Worm (Caenorhabditis elegans) whole organism, L4 larva: Measurements from ENCODE around the gene F41F3.1.

Experiments used
- R02D3.7 ChIP-seq: fragments of 150-350 bp; sonication (generic microtip); optimal IDR thresholded peaks from 3 replicates; lab custom pipeline; 2014; ENCODE audit warnings: missing biosample characterization, missing genetic modification characterization
- Y5F2A.4 ChIP-seq: fragments of 200-800 bp; sonication (Bioruptor generic); optimal IDR thresholded peaks from 2 replicates; lab custom pipeline; 2018; ENCODE audit warnings: mild to moderate bottlenecking, missing genetic modification characterization, missing compliant biosample characterization
- aly-2 ChIP-seq: sonication (generic microtip); optimal IDR thresholded peaks from 2 replicates; lab custom pipeline; 2018; ENCODE audit warnings: missing biosample characterization, missing genetic modification characterization
- fos-1 ChIP-seq: fragments of 150-350 bp; optimal IDR thresholded peaks from 2 replicates; lab custom pipeline; 2014; ENCODE audit warnings: missing biosample characterization, missing genetic modification characterization
- hif-1 ChIP-seq, 2 experiments: sonication (generic microtip); optimal IDR thresholded peaks; 2 replicates each; lab custom pipeline; 2016 to 2017; ENCODE audit warnings: missing compliant biosample characterization in 2 of 2, missing genetic modification characterization in 2 of 2, missing genetic modification reagents in 2 of 2, missing genotype in 2 of 2, mild to moderate bottlenecking in 1 of 2
- nhr-10 ChIP-seq: fragments of 150-350 bp; optimal IDR thresholded peaks from 2 replicates; lab custom pipeline; 2014; ENCODE audit warnings: missing biosample characterization, missing genetic modification characterization

- TF ChIP-seq R02D3.7 (tag; lab: Kevin White, UChicago) (no peak), fos-1 (tag; lab: Kevin White, UChicago) (no peak), aly-2 (tag; lab: Kevin White, UChicago) (no peak), nhr-10 (tag; lab: Kevin White, UChicago) (no peak), hif-1 (tag; optimal IDR thresholded peaks at IDR 0.05; lab: Kevin White, UChicago) (no peak), Y5F2A.4 (no peak)
These were observed 29.8 kb downstream of the F41F3.1 start for ce11 chrV:4684137-4684536.
